Fruit fly (Drosophila melanogaster): ENCODE measurements around the gene CG6865.

Gene CG6865

DNA sequence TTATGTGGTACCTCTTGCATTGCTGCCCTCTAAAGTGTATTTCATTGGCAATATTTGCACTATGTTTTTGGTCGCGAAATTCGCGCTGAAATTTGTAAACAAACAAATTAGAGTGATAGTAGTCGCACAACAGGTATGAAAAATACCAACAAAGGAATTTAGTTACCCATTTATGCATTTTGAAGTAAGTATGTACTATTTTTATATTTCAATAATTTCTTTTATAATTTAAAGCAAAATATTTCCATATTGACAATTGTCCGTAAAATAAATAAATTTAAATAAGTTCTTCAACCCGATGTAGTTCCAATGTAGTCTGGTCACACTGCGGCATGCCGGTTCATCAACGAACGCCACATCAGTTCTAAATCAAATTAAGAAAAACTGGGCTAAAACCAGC lies 9.0 kb downstream of the CG6865 start, which contains the start of the genes Rad9 and Uggt (continued):
- TF ChIP-seq CG16813 (GFP tag; IDR thresholded peaks at IDR 0.05; ENCODE audit: partially characterized antibody) (no peak), CG10979 (tag; optimal IDR thresholded peaks at IDR 0.05) (peak; percentile 51), CG9727 (GFP tag; optimal IDR thresholded peaks at IDR 0.05) (peak; percentile 30), CG1602 (GFP tag; optimal IDR thresholded peaks at IDR 0.05) (no peak), fd102C (GFP tag; optimal IDR thresholded peaks at IDR 0.05) (no peak), seq (GFP tag; IDR thresholded peaks at IDR 0.05) (0 out of 2 replicates have a peak, but pooled peaks have one; percentile 13), gfzf (GFP tag; optimal IDR thresholded peaks at IDR 0.05) (peak; percentile 57), CG13775 (GFP tag; optimal IDR thresholded peaks at IDR 0.05) (peak; percentile 23), Dp (GFP tag; optimal IDR thresholded peaks at IDR 0.05) (peak; percentile 58), fd64A (GFP tag; optimal IDR thresholded peaks at IDR 0.05) (no peak), CG9797 (GFP tag; optimal IDR thresholded peaks at IDR 0.05) (peak; percentile 82), CG9437 (GFP tag; optimal IDR thresholded peaks at IDR 0.05) (peak; percentile 31), CG14710 (tag; optimal IDR thresholded peaks at IDR 0.05) (peak; percentile 73), CG4617 (GFP tag; optimal IDR thresholded peaks at IDR 0.05; ENCODE audit: borderline replicate concordance) (peak; percentile 59), Xrp1 (GFP tag; IDR thresholded peaks at IDR 0.05) (peak; percentile 43; the same call in 1 of the 2 replicates), pzg (GFP tag; optimal IDR thresholded peaks at IDR 0.05) (peak; percentile 33), Six4 (GFP tag; optimal IDR thresholded peaks at IDR 0.05) (peak; percentile 32), CG7839 (tag; optimal IDR thresholded peaks at IDR 0.05) (no peak), Awh (GFP tag; IDR thresholded peaks at IDR 0.05) (no peak), prd (optimal IDR thresholded peaks at IDR 0.05) (no peak), prd (GFP tag; IDR thresholded peaks at IDR 0.05) (0 out of 3 replicates have a peak, but pooled peaks have one; percentile 29), D19A (tag; optimal IDR thresholded peaks at IDR 0.05) (peak; percentile 9), bigmax (GFP tag; optimal IDR thresholded peaks at IDR 0.05) (no peak), lilli (GFP tag; optimal IDR thresholded peaks at IDR 0.05) (peak; percentile 7), CG8924 (tag; optimal IDR thresholded peaks at IDR 0.05) (peak; percentile 17), Scr (GFP tag; IDR thresholded peaks at IDR 0.05; ENCODE audit: partially characterized antibody) (0 out of 2 replicates have a peak, but pooled peaks have one; percentile 43), Hey (tag; optimal IDR thresholded peaks at IDR 0.05) (no peak), Rfx (GFP tag; IDR thresholded peaks at IDR 0.05) (0 out of 2 replicates have a peak, but pooled peaks have one; percentile 16), HmgZ (tag; optimal IDR thresholded peaks at IDR 0.05) (peak; percentile 48), CG10654 (GFP tag; optimal IDR thresholded peaks at IDR 0.05) (peak; percentile 26), CG9932 (GFP tag; IDR thresholded peaks at IDR 0.05) (no peak), MBD-R2 (GFP tag; IDR thresholded peaks at IDR 0.05) (peak; percentile 61; the same call in 1 of the 2 replicates), CG11695 (GFP tag; IDR thresholded peaks at IDR 0.05) (0 out of 3 replicates have a peak, but pooled peaks have one; percentile 7)

dm6 chr3L:18881613-18882012 lies 18.2 kb downstream of the CG6865 start:
- TF ChIP-seq CG4328 (GFP tag; optimal IDR thresholded peaks at IDR 0.05) (peak; percentile 93), org-1 (GFP tag; optimal IDR thresholded peaks at IDR 0.05) (peak; percentile 58), hkb (optimal IDR thresholded peaks at IDR 0.05) (no peak), hkb (GFP tag; IDR thresholded peaks at IDR 0.05) (no peak), CG2712 (tag; optimal IDR thresholded peaks at IDR 0.05) (no peak), D19A (tag; optimal IDR thresholded peaks at IDR 0.05) (peak; percentile 12), CG1024 (GFP tag; IDR thresholded peaks at IDR 0.05) (no peak)
